Fruit fly (Drosophila melanogaster) whole organism, pupa: ENCODE data around the gene cyr.

Experiments used
- CG12605 ChIP-seq: fragments of 200-800 bp; sonication (Bioruptor generic); IDR thresholded peaks from 2 replicates; pipeline ENCODE4 v1.3.6; 2022; ENCODE audit warnings: missing biosample characterization, missing genetic modification characterization
- CG4496 ChIP-seq: fragments of 200-800 bp; sonication (Bioruptor generic); IDR thresholded peaks from 3 replicates; pipeline ENCODE4 v1.3.6; 2022; ENCODE audit warnings: missing biosample characterization, missing genetic modification characterization
- CG8159 ChIP-seq: fragments of 200-800 bp; sonication (Bioruptor generic); optimal IDR thresholded peaks from 3 replicates; lab custom pipeline; 2018; ENCODE audit warnings: missing biosample characterization, mild to moderate bottlenecking, missing genetic modification characterization, moderate library complexity
- D1 ChIP-seq: fragments of 200-800 bp; sonication (Bioruptor generic); optimal IDR thresholded peaks from 2 replicates; lab custom pipeline; 2018; ENCODE audit warnings: missing biosample characterization, mild to moderate bottlenecking, missing genetic modification characterization, moderate library complexity
- Pif1A ChIP-seq: fragments of 200-800 bp; sonication (Bioruptor generic); optimal IDR thresholded peaks from 3 replicates; lab custom pipeline; 2016; ENCODE audit warnings: missing biosample characterization, missing genetic modification characterization

DNA sequence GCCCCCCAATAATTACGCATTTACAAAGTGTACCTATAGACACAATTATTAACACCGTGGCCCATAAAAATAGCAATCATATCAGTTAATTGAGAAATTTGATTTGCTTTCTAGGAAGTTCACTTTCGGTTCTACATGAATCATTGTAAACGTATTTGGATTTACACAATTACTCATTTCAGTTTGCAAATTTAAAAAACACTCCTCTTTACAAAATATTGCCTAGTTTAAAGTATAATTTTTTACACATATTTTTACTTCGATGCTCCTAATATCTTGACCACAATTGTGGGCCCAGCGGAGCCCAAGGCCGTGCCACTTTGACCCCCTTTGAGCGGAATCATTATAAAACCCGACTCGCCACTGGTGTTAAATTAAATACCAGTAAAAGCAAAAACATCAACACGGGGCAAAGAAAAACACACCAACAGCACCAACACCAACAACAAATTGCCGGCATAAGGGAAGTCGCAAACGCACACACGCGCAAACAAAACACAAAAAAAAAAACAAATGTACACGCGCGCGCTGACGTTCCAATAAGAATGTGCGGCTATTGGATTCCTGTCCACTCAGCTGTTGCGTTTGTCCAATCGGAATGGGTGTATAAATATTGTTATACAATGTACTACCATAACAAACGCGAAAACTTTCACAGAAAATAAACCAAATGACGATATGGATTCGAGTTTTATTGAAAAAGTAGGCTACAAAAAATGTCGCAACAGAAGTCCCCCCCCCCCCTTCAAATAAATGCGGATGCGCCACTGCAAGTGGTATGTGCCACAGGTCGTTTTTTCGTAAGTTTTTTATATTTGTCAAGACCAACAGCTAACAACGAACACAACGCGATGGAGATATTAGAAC lies 20.8 kb downstream of the cyr start:
- TF ChIP-seq CG4496 (GFP tag; lab: Robert Waterston, UW) = peak; percentile 50; the same call in 2 of the 3 replicates
- no peak for TF ChIP-seq D1 (tag; lab: Kevin White, UChicago)
- peak; percentile 7 for TF ChIP-seq Pif1A (GFP tag; lab: Kevin White, UChicago)
- peak; percentile 22 for TF ChIP-seq CG8159
- TF ChIP-seq CG12605 (GFP tag; lab: Robert Waterston, UW) = no peak
